Worm (Caenorhabditis elegans): Measurements from ENCODE around the gene sos-1.

DNA sequence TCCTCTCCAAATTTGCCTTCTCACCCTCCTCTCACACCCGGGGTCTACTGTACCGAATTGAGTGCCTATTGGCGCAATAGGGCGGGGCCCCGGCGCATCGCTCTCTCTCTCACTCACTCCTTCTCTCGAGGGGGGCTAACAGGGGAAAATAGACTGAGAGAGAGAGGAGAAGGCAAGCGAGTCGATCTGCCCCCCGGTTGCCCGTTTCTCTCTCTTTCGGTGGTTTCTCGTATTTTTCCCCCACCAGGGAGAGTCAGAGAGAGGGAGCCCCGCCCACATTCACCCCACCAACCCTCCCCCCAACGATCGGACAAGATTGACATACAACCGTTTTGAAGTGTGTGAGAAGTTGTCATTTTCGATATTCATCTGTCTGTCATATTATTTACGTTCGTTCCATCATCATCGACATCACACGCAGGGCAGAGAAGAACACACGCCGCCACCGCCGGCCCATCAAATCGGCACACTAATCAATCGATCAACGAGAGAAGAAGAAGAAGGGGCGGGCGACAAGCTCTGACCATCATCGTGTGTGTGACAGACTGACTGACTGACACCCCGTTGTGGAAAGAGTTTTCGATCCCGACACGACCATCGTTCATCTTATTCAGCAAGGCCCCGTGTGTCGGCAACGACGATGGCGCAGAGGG is 49.8 kb downstream of the sos-1 start:
- TF ChIP-seq ama-1 (optimal IDR thresholded peaks at IDR 0.05) (no peak), ceh-36 (tag; optimal IDR thresholded peaks at IDR 0.05) (no peak), sea-1 (GFP tag; conservative IDR thresholded peaks at IDR 0.05) (0 out of 2 replicates have a peak, but pooled peaks have one; percentile 44), tbx-37 (GFP tag; conservative IDR thresholded peaks at IDR 0.05) (no peak)

Data from whole organism, early embryonic.